Worm (Caenorhabditis elegans) whole organism, early embryonic: ENCODE data around the gene Y62H9A.16.
"Not testable (repeated sequence)": the region's sequence is repeated elsewhere in the genome, so short reads cannot be mapped to it uniquely, and the experiment has no call there.

Experiments
- B0310.2 ChIP-seq: sonication (generic microtip); optimal IDR thresholded peaks from 2 replicates; lab custom pipeline; 2016; ENCODE audit warnings: mild to moderate bottlenecking, missing genetic modification characterization, missing compliant biosample characterization
- F13C5.2 ChIP-seq: sonication (generic microtip); optimal IDR thresholded peaks from 2 replicates; lab custom pipeline; 2017; ENCODE audit warnings: mild to moderate bottlenecking, missing genetic modification characterization, inconsistent platforms, missing compliant biosample characterization
- ceh-13 ChIP-seq: fragments of 200-800 bp; sonication (Bioruptor generic); optimal IDR thresholded peaks from 2 replicates; lab custom pipeline; 2018; ENCODE audit warnings: mild to moderate bottlenecking, missing genetic modification characterization, missing compliant biosample characterization
- flt-1 ChIP-seq: fragments of 200-800 bp; sonication (Bioruptor generic); IDR thresholded peaks from 2 replicates; pipeline ENCODE4 v1.3.6; 2022; ENCODE audit warnings: missing genetic modification characterization, missing compliant biosample characterization
- hmbx-1 ChIP-seq: sonication (generic microtip); optimal IDR thresholded peaks from 2 replicates; lab custom pipeline; 2016; ENCODE audit warnings: mild to moderate bottlenecking, missing genetic modification characterization, missing compliant biosample characterization
- hmg-4 ChIP-seq: fragments of 200-800 bp; sonication (Bioruptor generic); optimal IDR thresholded peaks from 2 replicates; lab custom pipeline; 2018; ENCODE audit warnings: mild to moderate bottlenecking, missing genetic modification characterization, missing compliant biosample characterization
- hnd-1 ChIP-seq: sonication (generic microtip); optimal IDR thresholded peaks from 2 replicates; lab custom pipeline; 2016; ENCODE audit warnings: missing genetic modification characterization, missing compliant biosample characterization
- sea-1 ChIP-seq: fragments of 200-800 bp; sonication (Bioruptor generic); conservative IDR thresholded peaks from 2 replicates; pipeline ENCODE4 v1.3.6; 2022; ENCODE audit warnings: missing genetic modification characterization, missing compliant biosample characterization

DNA sequence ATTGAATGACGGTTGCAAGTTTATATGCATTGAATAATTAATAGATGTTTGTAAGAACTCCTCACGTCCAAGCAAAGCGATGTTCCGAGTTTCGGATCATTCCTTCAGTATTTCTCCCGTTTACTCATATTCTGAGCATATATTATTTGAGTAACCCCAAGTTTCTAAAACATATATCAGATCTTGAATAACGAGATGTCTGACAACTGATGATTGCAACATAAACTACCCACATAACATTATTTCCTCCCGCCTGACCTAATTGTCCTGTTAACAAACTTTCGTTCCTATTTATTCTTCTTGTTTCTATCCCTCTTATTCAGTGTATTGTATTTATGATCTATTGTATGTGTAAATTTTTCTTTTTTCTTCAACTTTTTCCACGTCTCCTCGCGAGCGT lies 43.0 kb downstream of the Y62H9A.16 start, which contains the start of gene C49F5.13:
- TF ChIP-seq B0310.2 (tag; lab: Kevin White, UChicago); F13C5.2 (tag; lab: Kevin White, UChicago); flt-1 (GFP tag; lab: Robert Waterston, UW); hmbx-1 (tag; lab: Kevin White, UChicago); hnd-1 (tag; lab: Kevin White, UChicago); sea-1 (GFP tag; lab: Robert Waterston, UW); ceh-13; hmg-4 (GFP tag; lab: Kevin White, UChicago): not testable (repeated sequence)
